Worm (Caenorhabditis elegans) whole organism, midembryonic: ENCODE results near the gene cdc-73.

Experiments
- klf-2 ChIP-seq: fragments of 200-800 bp; sonication (Bioruptor generic); conservative IDR thresholded peaks from 2 replicates; pipeline ENCODE4 v1.3.6; 2022; ENCODE audit warnings: missing genetic modification reagents, missing genetic modification characterization, missing compliant biosample characterization
- med-1 ChIP-seq: sonication (generic microtip); optimal IDR thresholded peaks from 2 replicates; lab custom pipeline; 2017; ENCODE audit warnings: missing genetic modification characterization, mild to moderate bottlenecking, missing compliant biosample characterization, antibody characterized with exemption, missing genetic modification reagents; ENCODE audit not compliant: insufficient read depth
- tab-1 ChIP-seq: fragments of 200-800 bp; sonication (Bioruptor generic); IDR thresholded peaks from 2 replicates; pipeline ENCODE4 v1.3.6; 2022; ENCODE audit warnings: missing genetic modification characterization, missing compliant biosample characterization

ce11 chrIV:4085022-4085421, 42.6 kb downstream of the cdc-73 start:
- TF ChIP-seq tab-1 (GFP tag; lab: Robert Waterston, UW) (no peak), klf-2 (GFP tag; lab: Robert Waterston, UW) (no peak), med-1 (GFP tag; lab: Kevin White, UChicago) (no peak)
